Worm (Caenorhabditis elegans) whole organism, early embryonic: ENCODE measurements around the gene ZK353.3.

ENCODE experiments used
- B0310.2 ChIP-seq: sonication (generic microtip); optimal IDR thresholded peaks from 2 replicates; lab custom pipeline; 2016; ENCODE audit warnings: mild to moderate bottlenecking, missing genetic modification characterization, missing compliant biosample characterization
- F13C5.2 ChIP-seq: sonication (generic microtip); optimal IDR thresholded peaks from 2 replicates; lab custom pipeline; 2017; ENCODE audit warnings: mild to moderate bottlenecking, missing genetic modification characterization, inconsistent platforms, missing compliant biosample characterization
- aly-1 ChIP-seq: sonication (generic microtip); optimal IDR thresholded peaks from 2 replicates; lab custom pipeline; 2016; ENCODE audit warnings: missing genetic modification characterization, missing compliant biosample characterization
- ama-1 ChIP-seq: fragments of 150-350 bp; optimal IDR thresholded peaks from 2 replicates; lab custom pipeline; 2014
- ceh-13 ChIP-seq: fragments of 200-800 bp; sonication (Bioruptor generic); optimal IDR thresholded peaks from 2 replicates; lab custom pipeline; 2018; ENCODE audit warnings: mild to moderate bottlenecking, missing genetic modification characterization, missing compliant biosample characterization
- ceh-36 ChIP-seq: sonication (generic microtip); optimal IDR thresholded peaks from 2 replicates; lab custom pipeline; 2016; ENCODE audit warnings: missing genetic modification characterization, inconsistent platforms, missing compliant biosample characterization
- ets-7 ChIP-seq: sonication (generic microtip); optimal IDR thresholded peaks from 2 replicates; lab custom pipeline; 2016; ENCODE audit warnings: missing genotype, missing genetic modification characterization, missing compliant biosample characterization
- flt-1 ChIP-seq: fragments of 200-800 bp; sonication (Bioruptor generic); IDR thresholded peaks from 2 replicates; pipeline ENCODE4 v1.3.6; 2022; ENCODE audit warnings: missing genetic modification characterization, missing compliant biosample characterization
- hmbx-1 ChIP-seq: sonication (generic microtip); optimal IDR thresholded peaks from 2 replicates; lab custom pipeline; 2016; ENCODE audit warnings: mild to moderate bottlenecking, missing genetic modification characterization, missing compliant biosample characterization
- hmg-4 ChIP-seq: fragments of 200-800 bp; sonication (Bioruptor generic); optimal IDR thresholded peaks from 2 replicates; lab custom pipeline; 2018; ENCODE audit warnings: mild to moderate bottlenecking, missing genetic modification characterization, missing compliant biosample characterization
- hnd-1 ChIP-seq: sonication (generic microtip); optimal IDR thresholded peaks from 2 replicates; lab custom pipeline; 2016; ENCODE audit warnings: missing genetic modification characterization, missing compliant biosample characterization
- pes-1 ChIP-seq: fragments of 200-800 bp; sonication (Bioruptor generic); IDR thresholded peaks from 2 replicates; pipeline ENCODE4 v1.3.6; 2022; ENCODE audit warnings: missing genetic modification reagents, missing genetic modification characterization, missing compliant biosample characterization
- scrt-1 ChIP-seq: fragments of 200-800 bp; sonication (Bioruptor generic); IDR thresholded peaks from 2 replicates; pipeline ENCODE4 v1.3.6; 2022; ENCODE audit warnings: missing genetic modification characterization, missing compliant biosample characterization
- sea-1 ChIP-seq: fragments of 200-800 bp; sonication (Bioruptor generic); conservative IDR thresholded peaks from 2 replicates; pipeline ENCODE4 v1.3.6; 2022; ENCODE audit warnings: missing genetic modification characterization, missing compliant biosample characterization
- tbx-11 ChIP-seq: fragments of 200-800 bp; sonication (Bioruptor generic); IDR thresholded peaks from 2 replicates; pipeline ENCODE4 v1.3.6; 2022; ENCODE audit warnings: missing genetic modification characterization, missing compliant biosample characterization
- tbx-37 ChIP-seq: fragments of 200-800 bp; sonication (Bioruptor generic); conservative IDR thresholded peaks from 2 replicates; pipeline ENCODE4 v1.3.6; 2022; ENCODE audit warnings: missing genetic modification reagents, missing genetic modification characterization, missing compliant biosample characterization
- tra-4 ChIP-seq: sonication (generic microtip); optimal IDR thresholded peaks from 2 replicates; lab custom pipeline; 2017; ENCODE audit warnings: missing genetic modification characterization, missing compliant biosample characterization

Gene ZK353.3

DNA sequence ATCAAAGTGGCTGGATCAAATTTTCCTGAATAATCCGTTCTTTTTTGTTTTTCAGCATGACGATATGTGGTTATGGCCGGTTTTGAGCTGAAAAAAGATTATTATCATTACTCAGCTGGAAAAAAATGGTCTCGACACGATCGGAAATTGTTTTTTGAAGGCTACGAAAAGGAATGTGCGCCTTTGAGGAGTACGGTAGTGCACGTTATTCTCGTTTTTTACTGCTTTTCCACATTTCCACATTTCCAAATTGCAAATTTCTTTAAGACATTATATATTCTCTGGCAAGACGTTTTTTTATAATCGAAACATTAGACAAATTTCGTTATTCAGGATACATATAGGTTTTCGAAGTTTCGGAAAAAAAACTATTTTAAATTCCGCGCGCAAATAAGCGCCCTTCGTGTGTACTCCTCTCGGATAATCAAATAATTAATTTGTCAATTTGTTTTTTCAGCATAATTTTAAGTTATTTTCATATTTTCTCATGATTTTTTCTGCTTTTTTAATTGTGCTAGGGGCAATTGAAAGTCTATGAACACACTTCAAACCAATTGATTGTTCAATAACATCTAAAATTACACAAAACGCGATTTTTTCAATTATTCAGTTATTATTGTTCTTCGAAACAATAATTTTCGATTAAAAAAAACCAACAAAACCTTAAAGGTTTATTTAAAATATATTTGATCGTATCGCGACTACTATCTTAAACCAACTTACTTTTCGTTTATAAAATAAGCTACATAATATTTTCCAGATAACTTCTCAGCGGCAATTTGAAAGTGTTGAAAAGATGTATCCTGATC is 32.3 kb upstream of the ZK353.3 start, which contains the start of gene R05D3.3:
Gene R05D3.3, plus strand, starts transcription at position 759 of the 809 bp plus-strand sequence.
- no peak for TF ChIP-seq hnd-1 (tag; lab: Kevin White, UChicago)

DNA sequence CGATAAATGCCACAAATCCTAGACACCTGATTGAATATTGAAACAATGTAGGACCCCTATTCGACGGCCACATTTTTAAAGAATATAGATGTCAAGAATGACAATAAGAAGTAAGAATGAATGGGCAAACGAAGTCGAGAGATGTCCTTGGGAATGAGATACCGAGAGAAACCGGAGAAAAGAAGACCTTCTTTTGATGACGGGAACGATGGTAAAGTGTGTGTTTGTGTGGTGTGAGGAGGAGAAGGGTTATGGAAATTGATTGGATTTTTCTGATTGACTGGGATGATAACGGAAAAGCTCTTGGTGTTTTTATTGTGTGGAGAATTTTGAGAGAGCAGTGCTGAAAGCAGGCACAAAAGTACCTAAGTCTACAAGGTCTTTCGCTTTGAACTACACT is 27.2 kb upstream of the ZK353.3 start, which contains the start of gene R05D3.9:
Gene R05D3.9, minus strand, starts transcription at position 101 of the 400 bp plus-strand sequence.
- TF ChIP-seq hnd-1 (tag; lab: Kevin White, UChicago) (no peak), tra-4 (tag; lab: Kevin White, UChicago) (no peak), ceh-13 (GFP tag; lab: Kevin White, UChicago) (no peak), scrt-1 (GFP tag; lab: Robert Waterston, UW) (no peak), B0310.2 (tag; lab: Kevin White, UChicago) (no peak), aly-1 (tag; lab: Kevin White, UChicago) (no peak), F13C5.2 (tag; lab: Kevin White, UChicago) (no peak), flt-1 (GFP tag; lab: Robert Waterston, UW) (no peak), pes-1 (no peak), ets-7 (tag; lab: Kevin White, UChicago) (no peak), tbx-37 (GFP tag; lab: Robert Waterston, UW) (no peak), hmg-4 (GFP tag; lab: Kevin White, UChicago) (no peak), hmbx-1 (tag; lab: Kevin White, UChicago) (no peak), tbx-11 (no peak)

ce11 chrIII:8369172-8369571 is 26.6 kb upstream of the ZK353.3 start:
- no peak for TF ChIP-seq pes-1
- TF ChIP-seq tra-4 (tag; lab: Kevin White, UChicago), result no peak
- no peak for TF ChIP-seq ama-1 (lab: Kevin White, UChicago)
- TF ChIP-seq aly-1 (tag; lab: Kevin White, UChicago), result no peak
- no peak for TF ChIP-seq ceh-36 (tag; lab: Kevin White, UChicago)
- no peak for TF ChIP-seq F13C5.2 (tag; lab: Kevin White, UChicago)
- TF ChIP-seq B0310.2 (tag; lab: Kevin White, UChicago), result no peak
- TF ChIP-seq hnd-1 (tag; lab: Kevin White, UChicago), result no peak
- no peak for TF ChIP-seq hmg-4 (GFP tag; lab: Kevin White, UChicago)
- TF ChIP-seq ceh-13 (GFP tag; lab: Kevin White, UChicago), result no peak

ce11 chrIII:8370188-8370587 is 25.6 kb upstream of the ZK353.3 start:
- TF ChIP-seq tbx-11 (no peak), hmbx-1 (tag; lab: Kevin White, UChicago) (no peak), hnd-1 (tag; lab: Kevin White, UChicago) (no peak), pes-1 (no peak), F13C5.2 (tag; lab: Kevin White, UChicago) (no peak), flt-1 (GFP tag; lab: Robert Waterston, UW) (no peak)

DNA sequence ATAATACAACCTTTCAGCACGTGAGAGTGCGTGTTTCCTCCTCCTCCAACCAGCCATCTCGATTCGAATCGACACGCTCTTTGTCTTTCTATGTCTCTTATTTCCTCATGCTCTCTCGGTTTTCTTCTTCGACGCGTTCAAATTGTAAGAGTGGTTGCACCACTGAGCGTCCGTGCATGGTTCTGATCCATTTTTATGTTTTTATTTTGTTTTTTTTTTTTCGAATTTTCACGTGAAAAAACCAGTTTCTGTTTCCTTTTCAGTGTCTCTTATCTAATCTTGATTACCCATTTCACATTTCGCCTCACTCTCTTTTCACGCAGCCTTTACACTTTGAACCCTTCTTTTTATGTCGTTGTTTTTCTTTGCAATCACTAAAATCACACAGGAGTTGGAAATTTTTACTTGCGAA is 24.9 kb upstream of the ZK353.3 start:
- TF ChIP-seq tra-4 (tag; lab: Kevin White, UChicago), result no peak
- no peak for TF ChIP-seq hmg-4 (GFP tag; lab: Kevin White, UChicago)
- no peak for TF ChIP-seq tbx-37 (GFP tag; lab: Robert Waterston, UW)
- no peak for TF ChIP-seq ets-7 (tag; lab: Kevin White, UChicago)

ce11 chrIII:8371595-8372305 is 24.0 kb upstream of the ZK353.3 start, which contains the start of gene lmbr-1:
TSS of gene lmbr-1 (plus strand) at chrIII:8372255.
- TF ChIP-seq tra-4 (tag; lab: Kevin White, UChicago) (no peak), hmg-4 (GFP tag; lab: Kevin White, UChicago) (no peak), ets-7 (tag; lab: Kevin White, UChicago) (no peak), ama-1 (lab: Kevin White, UChicago) (no peak), F13C5.2 (tag; lab: Kevin White, UChicago) (no peak), hmbx-1 (tag; lab: Kevin White, UChicago) (no peak), flt-1 (GFP tag; lab: Robert Waterston, UW) (no peak), ceh-36 (tag; lab: Kevin White, UChicago) (no peak), B0310.2 (tag; lab: Kevin White, UChicago) (no peak), pes-1 (no peak), sea-1 (GFP tag; lab: Robert Waterston, UW) (no peak), tbx-37 (GFP tag; lab: Robert Waterston, UW) (no peak), ceh-13 (GFP tag; lab: Kevin White, UChicago) (no peak), scrt-1 (GFP tag; lab: Robert Waterston, UW) (no peak), tbx-11 (no peak)

DNA sequence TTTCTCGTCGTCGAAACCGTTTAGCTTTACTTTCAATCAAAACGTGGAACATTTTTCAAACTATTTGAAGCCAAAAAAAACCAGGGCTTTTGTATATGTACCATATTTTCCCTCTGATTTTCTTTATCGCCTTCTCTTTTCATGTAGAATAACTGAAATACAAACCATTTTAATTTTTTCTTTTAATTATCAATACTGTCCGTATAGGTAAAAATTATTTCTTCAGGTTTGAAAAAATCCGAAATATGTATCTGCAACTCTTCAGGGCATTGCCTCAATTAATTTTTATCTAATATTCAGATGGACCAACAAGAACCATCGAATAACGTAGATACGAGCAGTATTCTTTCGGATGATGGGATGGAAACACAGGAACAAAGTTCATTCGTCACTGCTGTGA is 20.8 kb upstream of the ZK353.3 start, which contains the start of gene met-2:
Gene met-2, plus strand, starts transcription at position 301 of the 400 bp plus-strand sequence.
- TF ChIP-seq hmbx-1 (tag; lab: Kevin White, UChicago) (no peak), pes-1 (no peak), F13C5.2 (tag; lab: Kevin White, UChicago) (no peak)
